Fruit fly (Drosophila melanogaster): ENCODE data around the gene p115.
A peak's percentile ranks its signal among the peaks of the same experiment; 100 is the strongest.

Gene p115

DNA sequence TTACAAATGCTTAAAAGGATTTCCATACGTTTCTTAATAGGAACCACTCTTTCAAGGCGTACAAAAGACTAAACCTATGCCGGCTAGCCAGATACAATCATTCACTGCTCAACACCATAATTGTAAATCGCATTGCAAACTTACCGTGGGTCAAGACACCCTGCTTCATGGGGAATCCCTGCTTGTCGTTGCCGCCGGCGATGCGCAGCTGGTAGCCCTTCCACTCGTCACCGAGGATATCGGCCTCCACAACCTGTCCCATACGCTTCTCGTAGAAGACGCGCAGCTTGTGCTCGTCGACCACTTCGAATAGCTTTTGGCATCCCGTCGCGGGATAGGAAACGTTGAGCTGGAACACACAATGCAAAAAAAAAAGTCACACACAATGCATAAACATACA lies 6.8 kb downstream of the p115 start:
- TF ChIP-seq CTCF (optimal IDR thresholded peaks at IDR 0.05) (no peak), CG8478 (optimal IDR thresholded peaks at IDR 0.05) (no peak)

DNA sequence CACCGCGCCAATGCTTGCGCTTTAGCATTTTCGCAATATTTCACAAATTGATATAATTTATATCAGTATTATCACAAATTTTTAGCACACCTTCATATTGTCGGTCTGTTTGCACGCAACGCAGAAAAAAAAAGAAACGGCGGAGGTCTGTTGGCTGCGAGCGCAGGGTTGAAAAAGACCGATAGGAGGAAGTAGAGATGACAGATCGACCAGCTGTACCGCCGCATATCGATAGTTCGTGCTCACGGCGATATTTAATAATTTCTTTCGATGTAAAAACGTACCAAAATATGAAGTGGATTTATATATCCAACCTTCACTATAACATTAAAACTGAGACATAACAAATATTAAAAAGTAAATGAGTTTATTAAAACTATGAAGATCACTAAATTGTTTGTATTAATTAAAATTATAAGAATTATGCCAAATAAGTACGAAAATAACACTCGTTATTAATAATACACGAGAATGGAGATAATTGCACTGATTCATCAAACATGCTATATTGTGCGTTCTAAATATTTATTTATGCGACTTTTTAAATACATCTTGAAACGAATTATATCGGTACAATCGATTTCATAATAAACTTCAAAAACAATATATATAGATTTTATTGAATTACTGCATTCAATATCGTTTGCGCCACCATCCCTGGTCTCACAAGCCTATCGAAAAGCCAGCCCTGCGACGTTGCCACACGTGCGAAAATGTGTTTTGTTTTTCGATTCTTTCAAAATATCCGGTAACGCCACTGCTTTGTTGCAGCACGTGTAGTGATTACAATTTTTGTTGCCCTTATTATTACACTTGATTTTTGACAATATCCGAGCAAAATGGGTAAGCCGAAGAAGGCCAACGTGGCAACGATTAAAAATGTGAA lies 7.6 kb downstream of the p115 start, which contains the start of the genes RpS6 and bys:
Gene RpS6 (minus strand): TSS at position 179 of the 886 bp plus-strand sequence.
Gene bys (plus strand): TSS at position 728 of the 886 bp plus-strand sequence.
- TF ChIP-seq CTCF (optimal IDR thresholded peaks at IDR 0.05) (peak in 1 of 2 experiments; percentile 2), CG8478 (optimal IDR thresholded peaks at IDR 0.05) (no peak)

DNA sequence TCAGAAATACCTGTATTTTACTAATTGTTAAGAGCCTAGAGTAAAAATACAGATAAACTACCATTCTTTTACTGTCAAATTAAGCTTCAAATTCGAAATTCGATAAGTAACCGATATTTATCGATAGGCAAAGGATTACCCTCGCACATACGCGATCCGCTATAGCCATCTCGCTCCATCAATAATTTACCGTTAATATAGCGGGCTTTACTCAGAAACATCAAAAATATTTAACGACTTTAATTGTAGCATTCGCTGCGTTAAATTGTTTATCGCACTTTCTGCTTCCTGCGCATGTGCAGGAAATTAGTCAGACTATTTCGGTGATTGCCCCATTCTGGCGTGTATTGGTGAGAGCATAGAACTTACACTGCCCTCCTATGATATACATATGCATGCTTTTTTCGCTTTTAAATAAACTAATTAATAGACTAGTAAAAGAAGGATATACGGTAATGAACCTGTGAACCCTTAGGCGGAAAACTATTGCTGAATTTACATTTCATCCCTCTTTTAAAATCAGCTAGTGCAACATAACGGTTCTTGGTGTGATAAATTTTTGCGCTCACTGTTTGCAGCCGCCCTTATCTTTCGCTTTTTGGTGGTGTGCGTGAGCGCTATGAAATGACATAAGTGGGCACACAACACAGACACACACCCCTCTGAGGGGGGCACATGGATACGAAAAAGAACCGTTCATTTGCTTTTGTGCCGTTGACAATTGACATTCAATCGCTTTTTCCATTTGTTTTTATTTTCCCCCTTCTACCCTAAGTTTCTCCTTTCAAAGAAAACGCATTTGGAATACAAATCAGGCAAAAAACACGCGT lies 14.6 kb downstream of the p115 start, which contains the start of the genes dpr14 and spidey:
Gene dpr14 (minus strand): TSS at position 48 of the 830 bp plus-strand sequence.
Gene spidey (plus strand): TSS at position 693 of the 830 bp plus-strand sequence.
- TF ChIP-seq CTCF (optimal IDR thresholded peaks at IDR 0.05) (no peak), CG8478 (optimal IDR thresholded peaks at IDR 0.05) (no peak)

DNA sequence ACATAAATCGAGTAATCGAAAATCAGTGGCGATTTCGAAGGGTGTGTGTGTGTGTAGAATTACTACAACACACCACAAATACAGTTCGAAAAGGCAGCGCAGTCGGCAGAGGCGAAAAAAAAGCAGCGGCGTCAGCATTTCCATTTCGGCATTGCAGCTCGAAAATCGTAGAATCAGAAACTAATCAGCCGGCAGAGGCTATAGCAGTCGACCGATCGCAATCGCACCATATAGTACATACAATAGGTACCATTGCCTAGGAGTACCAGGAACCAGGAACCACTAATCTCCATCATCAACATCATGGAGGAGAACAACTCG lies 15.2 kb downstream of the p115 start:
- no peak for TF ChIP-seq CTCF (optimal IDR thresholded peaks at IDR 0.05)
- no peak for TF ChIP-seq CG8478 (optimal IDR thresholded peaks at IDR 0.05)

DNA sequence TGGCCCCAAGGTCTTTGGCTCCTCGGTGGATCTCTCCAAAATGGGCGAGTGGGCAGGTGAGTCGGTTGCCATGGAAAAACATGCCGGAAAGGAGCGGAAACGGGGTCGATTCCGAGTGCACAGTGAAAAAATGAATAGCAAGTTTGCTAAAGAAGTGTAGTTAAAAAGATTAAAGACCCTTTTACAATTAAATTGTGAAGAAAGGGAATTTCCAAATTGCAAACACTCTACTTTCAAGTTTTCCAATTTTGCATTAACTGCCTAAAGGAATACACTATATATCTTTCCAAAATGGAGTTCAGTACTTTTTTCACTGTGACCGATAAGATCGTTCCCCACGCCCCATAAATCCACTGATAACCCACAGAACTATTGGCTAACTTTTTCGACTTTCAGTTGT lies 15.7 kb downstream of the p115 start:
- TF ChIP-seq CG8478 (optimal IDR thresholded peaks at IDR 0.05), result no peak
- no peak for TF ChIP-seq CTCF (optimal IDR thresholded peaks at IDR 0.05)

- no peak for TF ChIP-seq CTCF (optimal IDR thresholded peaks at IDR 0.05)
- TF ChIP-seq CG8478 (optimal IDR thresholded peaks at IDR 0.05), result no peak
Observed at dm6 chrX:7911983-7912630, 18.3 kb downstream of the p115 start, which contains the start of gene snz. TSS of gene snz (plus strand) at chrX:7912089.

dm6 chrX:7920081-7920688 lies 26.4 kb downstream of the p115 start, which contains the start of the genes hdm and Ykt6:
TSS of gene hdm (minus strand) at chrX:7920131.
TSS of gene Ykt6 (plus strand) at chrX:7920409.
- TF ChIP-seq CG8478 (optimal IDR thresholded peaks at IDR 0.05) (no peak), CTCF (optimal IDR thresholded peaks at IDR 0.05) (peak in 1 of 2 experiments; percentile 2)

dm6 chrX:7923063-7923462 lies 29.2 kb downstream of the p115 start:
- TF ChIP-seq CG8478 (optimal IDR thresholded peaks at IDR 0.05), result no peak
- TF ChIP-seq CTCF (optimal IDR thresholded peaks at IDR 0.05), result no peak

DNA sequence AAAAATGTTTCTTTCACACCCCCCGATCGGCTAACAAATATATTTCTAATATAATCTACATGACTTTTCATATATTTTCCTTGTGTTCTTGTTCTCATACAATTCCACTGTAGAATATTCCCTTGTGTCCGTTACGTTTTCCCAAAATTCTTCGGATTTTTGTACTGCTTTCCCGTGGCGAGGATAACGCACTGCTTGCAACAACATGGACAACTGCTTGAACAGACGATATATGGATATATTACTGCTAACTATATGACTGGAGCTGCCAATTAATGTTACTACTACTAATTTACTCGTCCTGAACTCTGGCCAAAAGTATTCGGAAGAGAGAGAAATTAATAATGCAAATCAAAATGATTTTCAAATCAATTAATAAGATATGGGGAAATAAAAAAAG lies 31.1 kb downstream of the p115 start:
- TF ChIP-seq CG8478 (optimal IDR thresholded peaks at IDR 0.05) (no peak), CTCF (optimal IDR thresholded peaks at IDR 0.05) (no peak)

DNA sequence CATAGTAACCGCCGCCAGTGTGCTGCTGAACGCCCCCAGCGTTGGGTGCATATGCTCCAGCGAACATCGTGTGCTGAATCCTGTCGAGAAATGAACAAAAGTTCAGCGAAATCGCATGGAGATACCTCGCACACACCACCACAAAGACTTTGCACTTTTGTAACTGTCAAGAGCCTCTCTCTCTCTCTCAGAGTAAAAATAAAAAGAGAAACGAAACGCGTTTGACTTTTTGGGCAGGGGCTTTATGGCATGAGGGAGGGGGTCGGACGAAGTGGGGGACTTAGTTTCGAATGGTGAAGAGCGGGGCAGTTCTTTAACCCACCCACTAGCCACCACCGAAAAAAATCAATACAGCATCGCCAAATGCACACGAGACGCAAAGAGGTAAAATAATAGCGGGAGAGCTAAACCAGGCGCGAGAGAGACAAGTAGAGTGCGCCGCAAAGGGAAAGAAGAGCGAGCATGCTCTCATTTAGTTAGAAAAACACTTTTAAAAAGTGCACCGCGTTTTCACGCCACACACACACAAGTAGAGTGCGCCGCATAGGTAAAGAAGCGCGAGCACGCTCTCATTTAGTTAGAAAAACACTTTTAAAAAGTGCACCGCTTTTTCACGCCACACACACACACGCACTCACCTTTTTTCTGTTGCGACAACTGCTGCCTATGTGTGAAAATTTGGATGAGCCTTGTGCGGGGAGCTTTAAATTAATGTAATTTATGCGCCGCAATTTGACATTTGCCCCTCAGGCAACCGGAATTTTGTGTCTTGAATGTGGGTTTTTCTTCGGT lies 36.6 kb downstream of the p115 start:
- TF ChIP-seq CG8478 (optimal IDR thresholded peaks at IDR 0.05) (no peak), CTCF (optimal IDR thresholded peaks at IDR 0.05) (no peak)

DNA sequence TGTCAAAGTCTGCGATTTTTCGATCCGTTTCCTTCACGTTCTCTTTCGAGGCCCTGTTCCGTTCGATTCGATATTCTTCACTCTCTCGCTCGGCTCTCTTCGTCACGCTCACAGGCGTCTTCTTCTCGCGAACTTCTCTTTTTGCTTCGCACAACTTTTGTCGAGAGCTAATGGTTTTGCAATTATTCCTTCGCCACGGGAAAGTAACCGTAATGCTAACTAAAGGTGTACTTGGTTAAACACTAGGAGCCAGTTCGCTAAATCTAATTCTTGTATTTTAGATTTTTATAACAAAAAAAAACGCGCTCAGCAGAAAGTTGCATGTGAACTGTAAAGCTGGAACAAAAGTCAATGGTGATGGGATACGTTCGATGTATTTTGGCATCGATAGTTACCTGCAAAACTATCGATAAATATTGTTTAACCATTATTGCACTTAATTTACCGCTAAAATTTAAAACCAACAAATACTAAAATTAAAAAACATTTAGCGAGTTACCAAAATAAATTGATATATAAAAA lies 37.3 kb downstream of the p115 start, which contains the start of gene mahe:
Gene mahe (minus strand): TSS at position 355 of the 522 bp plus-strand sequence.
- no peak for TF ChIP-seq CTCF (optimal IDR thresholded peaks at IDR 0.05)
- no peak for TF ChIP-seq CG8478 (optimal IDR thresholded peaks at IDR 0.05)

- TF ChIP-seq CG8478 (optimal IDR thresholded peaks at IDR 0.05) (no peak), CTCF (optimal IDR thresholded peaks at IDR 0.05) (peak in 1 of 2 experiments; percentile 34)
Observed at dm6 chrX:7933210-7933915, 39.5 kb downstream of the p115 start, which contains the start of the genes Dhdds and RpS14a. TSS of gene Dhdds (minus strand) at chrX:7933351. TSS of gene RpS14a (plus strand) at chrX:7933742.

dm6 chrX:7934679-7935078 lies 40.8 kb downstream of the p115 start, which contains the start of gene RpS14b:
TSS of gene RpS14b (plus strand) at chrX:7934898.
- TF ChIP-seq CG8478 (optimal IDR thresholded peaks at IDR 0.05) (no peak), CTCF (optimal IDR thresholded peaks at IDR 0.05) (peak in 1 of 2 experiments; percentile 15)
